Worm (Caenorhabditis elegans): Measurements from ENCODE around the gene tftc-1.
A peak's percentile ranks its signal among the peaks of the same experiment; 100 is the strongest.

tftc-1 gene

DNA sequence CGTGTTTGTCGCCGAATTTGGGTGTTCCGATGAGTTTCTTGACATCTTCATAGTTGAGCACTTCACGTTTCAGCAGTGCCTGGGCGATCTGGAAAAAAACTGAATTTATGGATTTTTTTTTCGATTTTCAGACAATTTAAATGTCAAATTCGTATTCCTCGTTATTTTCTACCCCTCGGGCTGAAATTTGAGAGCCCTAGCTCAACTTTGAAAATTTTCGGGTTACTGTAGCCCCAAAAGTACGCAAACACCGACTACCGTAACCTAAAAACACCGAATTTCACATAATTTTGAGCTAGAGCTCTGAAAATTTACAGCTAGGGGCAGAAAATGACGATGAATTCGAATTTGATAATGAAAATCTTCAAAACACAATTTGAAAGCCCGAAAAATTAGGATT is 15.1 kb upstream of the tftc-1 start:
- TF ChIP-seq pqm-1 (tag; optimal IDR thresholded peaks at IDR 0.05) (no peak), nhr-43 (tag; optimal IDR thresholded peaks at IDR 0.05; ENCODE audit: poor library complexity, severe bottlenecking) (no peak), unc-39 (tag; optimal IDR thresholded peaks at IDR 0.05) (no peak), ama-1 (optimal IDR thresholded peaks at IDR 0.05) (no peak), tbx-2 (tag; optimal IDR thresholded peaks at IDR 0.05) (no peak), nhr-237 (tag; optimal IDR thresholded peaks at IDR 0.05) (no peak), lsy-12 (tag; optimal IDR thresholded peaks at IDR 0.05) (no peak), nhr-12 (tag; optimal IDR thresholded peaks at IDR 0.05) (no peak), ztf-11 (tag; optimal IDR thresholded peaks at IDR 0.05) (no peak), pha-4 (tag; optimal IDR thresholded peaks at IDR 0.05) (no peak), zag-1 (tag; optimal IDR thresholded peaks at IDR 0.05) (no peak), nhr-25 (tag; optimal IDR thresholded peaks at IDR 0.05) (no peak)

DNA sequence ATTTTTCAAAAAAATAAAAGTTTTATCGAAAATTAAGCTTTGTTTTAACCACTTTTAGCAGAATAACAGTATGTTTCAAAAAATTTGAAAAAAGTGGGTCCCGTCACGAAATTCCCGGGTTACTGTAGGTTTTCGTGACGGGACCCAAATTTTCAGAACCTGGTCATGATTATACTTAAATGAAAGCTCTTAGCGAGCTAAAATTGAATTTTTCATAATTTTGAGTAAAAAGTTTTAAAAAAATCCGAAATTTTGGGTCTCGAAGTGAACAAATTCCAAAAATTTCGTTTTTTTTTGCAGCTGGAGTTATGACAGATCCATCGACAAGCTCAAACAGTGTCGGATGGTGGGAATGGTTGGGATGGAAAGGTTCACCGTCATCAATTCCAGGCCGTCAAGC is 34.6 kb downstream of the tftc-1 start, which contains the start of gene Y38F2AR.3:
Gene Y38F2AR.3 (plus strand): TSS at position 301 of the 400 bp plus-strand sequence.
- no peak for TF ChIP-seq snpc-4 (tag; optimal IDR thresholded peaks at IDR 0.05)
- TF ChIP-seq fos-1 (tag; optimal IDR thresholded peaks at IDR 0.05): no peak
- TF ChIP-seq nhr-23 (tag; optimal IDR thresholded peaks at IDR 0.05): no peak
- TF ChIP-seq unc-62 (GFP tag; optimal IDR thresholded peaks at IDR 0.05): no peak
- TF ChIP-seq ceh-16 (tag; optimal IDR thresholded peaks at IDR 0.05): no peak
- no peak for TF ChIP-seq egl-5 (tag; optimal IDR thresholded peaks at IDR 0.05)
- TF ChIP-seq nhr-12 (tag; optimal IDR thresholded peaks at IDR 0.05): no peak
- no peak for TF ChIP-seq pqm-1 (tag; optimal IDR thresholded peaks at IDR 0.05)
- no peak for TF ChIP-seq ceh-9 (tag; optimal IDR thresholded peaks at IDR 0.05)
- no peak for TF ChIP-seq ceh-28 (tag; optimal IDR thresholded peaks at IDR 0.05)
- TF ChIP-seq daf-12 (tag; optimal IDR thresholded peaks at IDR 0.05): no peak
- TF ChIP-seq ztf-4 (tag; optimal IDR thresholded peaks at IDR 0.05): no peak
- TF ChIP-seq lsy-12 (tag; optimal IDR thresholded peaks at IDR 0.05): no peak
- no peak for TF ChIP-seq nhr-76 (tag; optimal IDR thresholded peaks at IDR 0.05)
- TF ChIP-seq skn-1 (tag; optimal IDR thresholded peaks at IDR 0.05): no peak
- TF ChIP-seq nfya-1 (tag; optimal IDR thresholded peaks at IDR 0.05; ENCODE audit: insufficient read depth): no peak
- no peak for TF ChIP-seq lin-15B (tag; optimal IDR thresholded peaks at IDR 0.05)
- TF ChIP-seq zag-1 (tag; optimal IDR thresholded peaks at IDR 0.05): no peak

DNA sequence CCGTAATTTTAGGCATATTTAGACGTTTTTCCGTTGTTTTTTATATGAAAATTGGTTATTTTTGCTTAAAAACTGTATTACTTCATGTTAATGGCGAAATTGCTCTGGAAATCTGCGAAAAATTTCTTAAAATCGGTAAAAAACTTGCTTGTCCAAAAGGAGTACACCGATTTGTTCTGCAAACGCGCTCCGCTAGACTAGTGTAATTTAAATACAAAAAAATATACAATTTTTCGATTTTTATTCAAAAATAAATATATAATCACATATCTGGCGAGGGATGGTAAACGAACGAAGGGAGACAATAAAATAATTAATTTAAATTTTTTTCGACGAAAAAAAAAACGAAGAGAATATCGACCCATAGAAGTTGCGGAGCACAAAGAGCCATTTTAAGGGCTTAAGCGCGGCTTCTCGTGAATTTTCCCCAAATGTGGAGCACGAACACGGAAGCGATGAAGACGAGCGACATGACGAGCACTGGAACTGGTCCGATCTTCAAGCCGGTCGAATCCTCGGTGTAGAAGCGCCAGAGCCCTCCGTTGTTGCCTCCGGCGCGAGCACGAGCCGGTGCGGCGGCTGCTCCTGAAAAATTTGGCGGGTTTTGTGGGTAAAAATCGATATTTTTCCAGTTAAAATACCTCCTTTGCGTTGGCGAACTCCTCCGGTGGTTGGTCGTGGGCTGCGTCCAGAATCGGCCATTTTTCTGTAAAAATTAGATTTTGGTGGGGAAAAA is 39.1 kb downstream of the tftc-1 start, which contains the start of gene sec-61.B:
Gene sec-61.B (minus strand): TSS at position 706 of the 736 bp plus-strand sequence.
- no peak for TF ChIP-seq pqm-1 (tag; optimal IDR thresholded peaks at IDR 0.05)
- no peak for TF ChIP-seq nhr-67 (tag; optimal IDR thresholded peaks at IDR 0.05)
- TF ChIP-seq lin-39 (tag; optimal IDR thresholded peaks at IDR 0.05): no peak
- TF ChIP-seq skn-1 (tag; optimal IDR thresholded peaks at IDR 0.05): no peak
- no peak for TF ChIP-seq nhr-77 (tag; optimal IDR thresholded peaks at IDR 0.05)
- TF ChIP-seq mml-1 (tag; optimal IDR thresholded peaks at IDR 0.05): no peak
- no peak for TF ChIP-seq zag-1 (tag; optimal IDR thresholded peaks at IDR 0.05)
- no peak for TF ChIP-seq nhr-43 (tag; optimal IDR thresholded peaks at IDR 0.05; ENCODE audit: poor library complexity, severe bottlenecking)
- no peak for TF ChIP-seq aly-2 (tag; optimal IDR thresholded peaks at IDR 0.05)
- peak; percentile 20 for TF ChIP-seq pha-4 (tag; optimal IDR thresholded peaks at IDR 0.05)
- TF ChIP-seq sea-2 (GFP tag; optimal IDR thresholded peaks at IDR 0.05): no peak
- TF ChIP-seq eor-1 (tag; optimal IDR thresholded peaks at IDR 0.05): no peak
- TF ChIP-seq ceh-16 (tag; optimal IDR thresholded peaks at IDR 0.05): no peak
- no peak for TF ChIP-seq daf-12 (tag; optimal IDR thresholded peaks at IDR 0.05)
- TF ChIP-seq elt-2 (tag; optimal IDR thresholded peaks at IDR 0.05): no peak
- peak; percentile 24 for TF ChIP-seq lin-15B (tag; optimal IDR thresholded peaks at IDR 0.05)
- peak; percentile 14 for TF ChIP-seq nfya-1 (tag; optimal IDR thresholded peaks at IDR 0.05; ENCODE audit: insufficient read depth)
- no peak for TF ChIP-seq fkh-10 (GFP tag; optimal IDR thresholded peaks at IDR 0.05)
- no peak for TF ChIP-seq nhr-11 (tag; optimal IDR thresholded peaks at IDR 0.05)
- TF ChIP-seq R02D3.7 (tag; optimal IDR thresholded peaks at IDR 0.05): no peak
- no peak for TF ChIP-seq elt-1 (tag; optimal IDR thresholded peaks at IDR 0.05)
- no peak for TF ChIP-seq fos-1 (tag; optimal IDR thresholded peaks at IDR 0.05)

Measured in whole organism, L3 larva.